Worm (Caenorhabditis elegans) whole organism, L3 larva: ENCODE measurements around the gene T05C12.15.

Experiments used
- R02D3.7 ChIP-seq: fragments of 150-350 bp; optimal IDR thresholded peaks from 2 replicates; lab custom pipeline; 2014; ENCODE audit warnings: missing biosample characterization, missing genetic modification characterization
- ZK546.5 ChIP-seq: sonication (generic microtip); optimal IDR thresholded peaks from 2 replicates; lab custom pipeline; 2017; ENCODE audit warnings: missing biosample characterization, missing genetic modification characterization
- aly-2 ChIP-seq: fragments of 150-350 bp; optimal IDR thresholded peaks from 2 replicates; lab custom pipeline; 2014; ENCODE audit warnings: missing biosample characterization, missing genetic modification characterization
- ama-1 ChIP-seq: fragments of 150-350 bp; optimal IDR thresholded peaks from 2 replicates; lab custom pipeline; 2018
- ceh-16 ChIP-seq: sonication (generic microtip); optimal IDR thresholded peaks from 2 replicates; lab custom pipeline; 2017; ENCODE audit warnings: missing biosample characterization, missing genetic modification characterization
- ceh-28 ChIP-seq: fragments of 150-350 bp; optimal IDR thresholded peaks from 2 replicates; lab custom pipeline; 2014; ENCODE audit warnings: missing biosample characterization, missing genetic modification reagents, missing genetic modification characterization
- ceh-82 ChIP-seq: fragments of 150-350 bp; optimal IDR thresholded peaks from 2 replicates; lab custom pipeline; 2014; ENCODE audit warnings: missing biosample characterization, missing genetic modification characterization
- ceh-9 ChIP-seq: sonication (generic microtip); optimal IDR thresholded peaks from 2 replicates; lab custom pipeline; 2018; ENCODE audit warnings: missing biosample characterization, missing genetic modification characterization
- daf-12 ChIP-seq: fragments of 150-350 bp; optimal IDR thresholded peaks from 2 replicates; lab custom pipeline; 2014; ENCODE audit warnings: missing biosample characterization, missing genetic modification reagents, missing genetic modification characterization
- egl-27 ChIP-seq: sonication (generic microtip); optimal IDR thresholded peaks from 4 replicates; lab custom pipeline; 2017; ENCODE audit warnings: missing biosample characterization, missing genetic modification reagents, missing genetic modification characterization
- egl-5 ChIP-seq: fragments of 150-350 bp; optimal IDR thresholded peaks from 2 replicates; lab custom pipeline; 2017; ENCODE audit warnings: missing biosample characterization, missing genetic modification reagents, missing genetic modification characterization, inconsistent platforms
- elt-2 ChIP-seq: sonication (generic microtip); optimal IDR thresholded peaks from 2 replicates; lab custom pipeline; 2016; ENCODE audit warnings: missing genetic modification reagents, mild to moderate bottlenecking, missing genetic modification characterization, missing compliant biosample characterization
- eor-1 ChIP-seq, 2 experiments: fragments of 150-350 bp; optimal IDR thresholded peaks; 2 replicates each; lab custom pipeline; 2014 to 2018; ENCODE audit warnings: missing biosample characterization in 2 of 2, missing genetic modification characterization in 2 of 2
- fkh-10 ChIP-seq: sonication (generic microtip); optimal IDR thresholded peaks from 2 replicates; lab custom pipeline; 2017; ENCODE audit warnings: missing biosample characterization, missing genetic modification reagents, missing genetic modification characterization
- fkh-2 ChIP-seq: fragments of 150-350 bp; optimal IDR thresholded peaks from 2 replicates; lab custom pipeline; 2014; ENCODE audit warnings: missing biosample characterization, missing genetic modification reagents, missing genetic modification characterization
- fos-1 ChIP-seq: fragments of 150-350 bp; optimal IDR thresholded peaks from 2 replicates; lab custom pipeline; 2014; ENCODE audit warnings: missing biosample characterization, missing genetic modification characterization
- hmg-11 ChIP-seq: sonication (generic microtip); optimal IDR thresholded peaks from 2 replicates; lab custom pipeline; 2016; ENCODE audit warnings: missing genetic modification characterization, missing compliant biosample characterization
- jun-1 ChIP-seq: fragments of 150-350 bp; optimal IDR thresholded peaks from 2 replicates; lab custom pipeline; 2014; ENCODE audit warnings: missing biosample characterization, missing genetic modification reagents, missing genetic modification characterization
- lin-15B ChIP-seq: fragments of 150-350 bp; optimal IDR thresholded peaks from 2 replicates; lab custom pipeline; 2014; ENCODE audit warnings: missing biosample characterization, missing genetic modification characterization
- lin-39 ChIP-seq: fragments of 150-350 bp; optimal IDR thresholded peaks from 2 replicates; lab custom pipeline; 2018; ENCODE audit warnings: missing biosample characterization, missing genetic modification reagents, missing genetic modification characterization
- mml-1 ChIP-seq: fragments of 150-350 bp; sonication (generic microtip); optimal IDR thresholded peaks from 3 replicates; lab custom pipeline; 2014; ENCODE audit warnings: missing biosample characterization, missing genetic modification characterization
- nfya-1 ChIP-seq: sonication (generic microtip); optimal IDR thresholded peaks from 2 replicates; lab custom pipeline; 2017; ENCODE audit warnings: missing genetic modification characterization, mild to moderate bottlenecking, missing compliant biosample characterization, antibody characterized with exemption, moderate library complexity; ENCODE audit not compliant: insufficient read depth
- nhr-12 ChIP-seq: fragments of 150-350 bp; optimal IDR thresholded peaks from 2 replicates; lab custom pipeline; 2014; ENCODE audit warnings: missing biosample characterization, missing genetic modification characterization
- nhr-23 ChIP-seq: fragments of 150-350 bp; optimal IDR thresholded peaks from 2 replicates; lab custom pipeline; 2014; ENCODE audit warnings: missing biosample characterization, missing genetic modification reagents, missing genetic modification characterization
- nhr-237 ChIP-seq: fragments of 150-350 bp; optimal IDR thresholded peaks from 2 replicates; lab custom pipeline; 2014; ENCODE audit warnings: missing biosample characterization, missing genetic modification characterization
- nhr-25 ChIP-seq: sonication (generic microtip); optimal IDR thresholded peaks from 2 replicates; lab custom pipeline; 2017; ENCODE audit warnings: missing biosample characterization, missing genetic modification characterization
- nhr-28 ChIP-seq: fragments of 150-350 bp; optimal IDR thresholded peaks from 2 replicates; lab custom pipeline; 2014; ENCODE audit warnings: missing biosample characterization, missing genetic modification characterization
- nhr-67 ChIP-seq: fragments of 150-350 bp; optimal IDR thresholded peaks from 2 replicates; lab custom pipeline; 2014; ENCODE audit warnings: missing biosample characterization, missing genetic modification characterization
- nhr-76 ChIP-seq: fragments of 150-350 bp; sonication (generic microtip); optimal IDR thresholded peaks from 5 replicates; lab custom pipeline; 2014; ENCODE audit warnings: missing biosample characterization, missing genetic modification characterization
- nhr-77 ChIP-seq: fragments of 150-350 bp; optimal IDR thresholded peaks from 2 replicates; lab custom pipeline; 2014; ENCODE audit warnings: missing biosample characterization, missing genetic modification characterization
- pha-4 ChIP-seq: fragments of 150-350 bp; optimal IDR thresholded peaks from 2 replicates; lab custom pipeline; 2014; ENCODE audit warnings: missing biosample characterization, missing genetic modification reagents, missing genetic modification characterization
- sea-2 ChIP-seq: fragments of 150-350 bp; sonication (generic microtip); optimal IDR thresholded peaks from 4 replicates; lab custom pipeline; 2014; ENCODE audit warnings: missing biosample characterization, missing genetic modification reagents, missing genetic modification characterization
- skn-1 ChIP-seq: fragments of 150-350 bp; optimal IDR thresholded peaks from 2 replicates; lab custom pipeline; 2014; ENCODE audit warnings: missing biosample characterization, missing genetic modification characterization
- snpc-4 ChIP-seq: fragments of 150-350 bp; optimal IDR thresholded peaks from 2 replicates; lab custom pipeline; 2014; ENCODE audit warnings: missing biosample characterization, missing genetic modification characterization
- unc-39 ChIP-seq: sonication (generic microtip); optimal IDR thresholded peaks from 4 replicates; lab custom pipeline; 2017; ENCODE audit warnings: missing biosample characterization, missing genetic modification characterization
- unc-62 ChIP-seq: fragments of 150-350 bp; sonication (generic microtip); optimal IDR thresholded peaks from 4 replicates; lab custom pipeline; 2014; ENCODE audit warnings: missing biosample characterization, missing genetic modification reagents, missing genetic modification characterization
- zag-1 ChIP-seq: fragments of 150-350 bp; optimal IDR thresholded peaks from 2 replicates; lab custom pipeline; 2014; ENCODE audit warnings: missing biosample characterization, missing genetic modification characterization
- ztf-11 ChIP-seq: fragments of 150-350 bp; optimal IDR thresholded peaks from 2 replicates; lab custom pipeline; 2014; ENCODE audit warnings: missing biosample characterization, missing genetic modification characterization
- ztf-4 ChIP-seq: fragments of 150-350 bp; optimal IDR thresholded peaks from 2 replicates; lab custom pipeline; 2014; ENCODE audit warnings: missing biosample characterization, missing genetic modification characterization

T05C12.15 gene

DNA sequence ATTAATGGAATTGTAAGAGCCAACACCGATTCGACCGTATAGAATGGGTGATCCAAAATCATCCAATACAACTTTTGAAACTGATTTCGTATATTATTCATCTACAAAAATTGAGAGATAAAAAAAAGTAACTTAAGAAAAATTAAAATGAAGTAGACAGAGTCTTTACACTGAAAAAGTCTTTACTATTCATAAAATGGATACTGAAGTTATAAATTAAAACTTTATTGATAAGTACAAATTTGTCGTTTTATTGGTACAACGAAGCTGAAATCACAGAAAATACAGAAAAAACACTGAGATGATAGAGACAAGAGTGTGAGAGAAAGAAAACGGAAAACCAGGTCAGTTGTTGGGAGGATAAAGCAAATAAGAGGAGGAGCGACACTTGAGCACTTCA, 45.0 kb downstream of the T05C12.15 start, which contains the start of gene M110.10:
Gene M110.10, minus strand, starts transcription at position 101 of the 400 bp plus-strand sequence.
- TF ChIP-seq pha-4 (tag; lab: Kevin White, UChicago) (peak; percentile 7), ama-1 (lab: Kevin White, UChicago) (no peak)
- TF ChIP-seq, all 47 proteins: peak for 1

DNA sequence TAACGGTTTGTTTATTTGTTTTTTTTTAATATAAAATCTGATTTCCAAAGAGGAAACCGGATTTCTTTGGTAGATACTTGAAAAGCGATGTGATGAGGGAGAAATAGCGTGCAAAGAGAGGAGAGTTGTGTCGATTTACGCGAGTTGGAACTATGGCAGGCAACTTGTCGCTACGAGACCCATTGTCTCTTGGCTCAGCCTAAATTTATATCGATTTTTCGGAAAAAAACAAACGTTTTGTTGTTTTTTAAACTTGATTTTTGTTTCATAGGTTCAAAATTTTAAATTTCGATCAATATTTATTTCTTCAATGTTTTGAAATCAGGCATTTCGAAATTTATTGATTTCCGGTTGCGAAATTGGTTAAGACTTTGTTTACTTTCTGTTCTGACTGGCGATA, 47.0 kb downstream of the T05C12.15 start, which contains the start of gene M110.3:
Gene M110.3, minus strand, starts transcription at position 184 of the 400 bp plus-strand sequence.
- peak; percentile 14 for TF ChIP-seq elt-2 (tag; lab: Kevin White, UChicago)
- TF ChIP-seq ceh-28 (tag; lab: Kevin White, UChicago), result peak; percentile 69
- TF ChIP-seq ZK546.5 (tag; lab: Kevin White, UChicago), result no peak
- no peak for TF ChIP-seq fkh-10 (GFP tag; lab: Kevin White, UChicago)
- TF ChIP-seq lin-39 (tag; lab: Kevin White, UChicago), result peak; percentile 70
- no peak for TF ChIP-seq nhr-28 (tag; lab: Kevin White, UChicago)
- no peak for TF ChIP-seq fkh-2 (tag; lab: Kevin White, UChicago)
- TF ChIP-seq jun-1, result peak; percentile 4
- TF ChIP-seq R02D3.7, result peak; percentile 93
- no peak for TF ChIP-seq daf-12
- no peak for TF ChIP-seq nhr-12
- no peak for TF ChIP-seq egl-27
- no peak for TF ChIP-seq ceh-82
- no peak for TF ChIP-seq nhr-25 (tag; lab: Kevin White, UChicago)
- TF ChIP-seq hmg-11 (tag; lab: Kevin White, UChicago), result peak; percentile 71
- TF ChIP-seq nfya-1 (tag; lab: Kevin White, UChicago), result peak; percentile 76
- TF ChIP-seq eor-1 (tag; optimal IDR thresholded peaks at IDR 0.05; lab: Kevin White, UChicago), result no peak
- peak; percentile 73 for TF ChIP-seq nhr-23 (tag; lab: Kevin White, UChicago)
- TF ChIP-seq ceh-16, result no peak
- TF ChIP-seq snpc-4 (tag; lab: Kevin White, UChicago), result peak; percentile 50
- TF ChIP-seq ztf-11 (tag; lab: Kevin White, UChicago), result no peak
- TF ChIP-seq unc-62 (GFP tag; lab: Kevin White, UChicago), result no peak
- peak; percentile 80 for TF ChIP-seq pha-4 (tag; lab: Kevin White, UChicago)
- TF ChIP-seq egl-5 (tag; lab: Kevin White, UChicago), result peak; percentile 67
- TF ChIP-seq sea-2, result no peak
- TF ChIP-seq lin-15B (tag; lab: Kevin White, UChicago), result peak; percentile 65
- TF ChIP-seq ceh-9 (tag; lab: Kevin White, UChicago), result no peak

DNA sequence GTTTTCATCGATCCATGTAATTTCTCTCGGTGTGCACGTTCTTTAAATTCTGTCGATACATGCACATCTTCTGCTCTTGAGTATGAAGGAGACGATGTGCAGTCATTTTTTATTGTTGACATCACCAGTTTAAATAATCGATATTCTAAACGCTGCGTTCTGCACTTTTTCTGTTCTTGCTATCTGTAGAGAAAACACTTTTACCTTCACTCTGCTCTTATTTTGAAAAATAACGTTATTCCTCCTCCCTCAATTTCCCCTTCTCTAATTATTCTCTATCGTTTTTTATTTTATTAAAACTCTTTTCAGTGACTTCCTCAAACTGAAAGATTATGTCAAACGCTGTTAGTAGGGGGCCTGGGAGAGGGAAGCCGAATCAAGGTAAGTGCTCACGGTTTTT, 47.5 kb downstream of the T05C12.15 start, which contains the start of gene ifg-1:
Gene ifg-1, plus strand, starts transcription at position 301 of the 400 bp plus-strand sequence.
- TF ChIP-seq snpc-4 (tag; lab: Kevin White, UChicago), result no peak
- no peak for TF ChIP-seq fos-1 (tag; lab: Kevin White, UChicago)
- no peak for TF ChIP-seq zag-1 (tag; lab: Kevin White, UChicago)
- no peak for TF ChIP-seq nhr-23 (tag; lab: Kevin White, UChicago)
- no peak for TF ChIP-seq nfya-1 (tag; lab: Kevin White, UChicago)
- TF ChIP-seq aly-2 (tag; lab: Kevin White, UChicago), result no peak
- no peak for TF ChIP-seq ceh-28 (tag; lab: Kevin White, UChicago)
- TF ChIP-seq skn-1, result no peak
- TF ChIP-seq ztf-4, result no peak
- no peak for TF ChIP-seq egl-5 (tag; lab: Kevin White, UChicago)
- TF ChIP-seq ama-1 (lab: Kevin White, UChicago), result no peak

DNA sequence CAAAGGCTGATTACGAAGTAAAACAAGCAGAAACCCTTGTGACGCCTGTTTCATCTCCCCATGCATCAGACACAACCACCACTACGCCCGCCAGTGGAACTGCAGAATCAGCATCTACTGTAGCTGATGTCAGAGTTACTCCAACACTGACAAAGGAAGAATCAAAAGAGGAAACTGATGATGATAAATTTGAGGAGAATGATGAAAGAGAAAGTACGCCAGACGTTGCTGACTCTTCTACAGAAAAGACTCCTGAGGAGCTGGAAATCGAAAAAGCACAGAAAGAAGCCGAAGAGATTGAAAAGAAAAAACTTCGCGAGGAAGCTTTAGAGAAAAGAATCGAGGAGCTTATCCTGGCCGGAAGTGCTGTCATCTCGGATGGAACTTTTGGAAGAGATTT, 48.9 kb downstream of the T05C12.15 start:
- TF ChIP-seq sea-2 (no peak), unc-39 (tag; lab: Kevin White, UChicago) (no peak), nhr-12 (no peak), nhr-67 (tag; lab: Kevin White, UChicago) (no peak), nhr-77 (tag; lab: Kevin White, UChicago) (no peak), egl-27 (no peak), eor-1 (tag; optimal IDR thresholded peaks at IDR 0.05; lab: Kevin White, UChicago) (no peak), fkh-10 (GFP tag; lab: Kevin White, UChicago) (no peak), hmg-11 (tag; lab: Kevin White, UChicago) (no peak), ama-1 (lab: Kevin White, UChicago) (no peak), nhr-76 (tag; lab: Kevin White, UChicago) (no peak), nhr-25 (tag; lab: Kevin White, UChicago) (no peak), nhr-237 (tag; lab: Kevin White, UChicago) (no peak), mml-1 (tag; lab: Kevin White, UChicago) (no peak), ceh-16 (no peak), egl-5 (tag; lab: Kevin White, UChicago) (no peak), ZK546.5 (tag; lab: Kevin White, UChicago) (no peak), jun-1 (no peak)
- TF ChIP-seq, all 47 proteins: peak for 0
